Fruit fly (Drosophila melanogaster): Measurements from ENCODE around the gene CG2150.

The CG2150 gene

DNA sequence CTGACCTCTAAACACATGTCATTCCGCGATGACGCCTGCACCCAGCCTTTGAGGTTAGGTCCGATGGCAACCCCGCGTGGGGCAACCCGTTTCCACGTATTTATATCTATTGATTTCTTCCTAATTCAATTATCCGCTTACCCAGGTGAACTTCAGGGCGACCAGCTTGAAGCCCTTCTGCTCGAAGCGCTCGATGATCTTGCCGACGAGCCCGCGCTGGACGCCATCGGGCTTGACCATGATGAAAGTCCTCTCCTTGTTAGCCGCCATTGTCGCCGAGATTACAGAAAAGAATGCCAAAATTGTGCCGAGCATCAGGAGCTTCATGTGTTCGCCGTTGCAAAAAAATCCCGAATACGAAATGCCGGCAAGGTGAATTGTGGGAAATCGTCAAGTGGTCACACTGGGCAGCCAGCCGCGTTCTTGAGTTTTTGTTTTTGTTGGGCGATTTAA is 18.9 kb downstream of the CG2150 start, which contains the start of gene awd (continued):
- TF ChIP-seq B-H1 (GFP tag; IDR thresholded peaks at IDR 0.05), result no peak
- TF ChIP-seq CG1647 (GFP tag; optimal IDR thresholded peaks at IDR 0.05), result no peak
- TF ChIP-seq CG6791 (GFP tag; IDR thresholded peaks at IDR 0.05; ENCODE audit: partially characterized antibody), result no peak
- TF ChIP-seq CG1529 (GFP tag; optimal IDR thresholded peaks at IDR 0.05), result no peak
- no peak for TF ChIP-seq fu2 (GFP tag; optimal IDR thresholded peaks at IDR 0.05)
- no peak for TF ChIP-seq H15 (GFP tag; IDR thresholded peaks at IDR 0.05)
- no peak for TF ChIP-seq CG11085 (GFP tag; IDR thresholded peaks at IDR 0.05)
- TF ChIP-seq dmrt99B (tag; optimal IDR thresholded peaks at IDR 0.05), result no peak
- peak; percentile 43 for TF ChIP-seq BEAF-32 (GFP tag; optimal IDR thresholded peaks at IDR 0.05)
- TF ChIP-seq lab (GFP tag; optimal IDR thresholded peaks at IDR 0.05), result no peak
- TF ChIP-seq h (optimal IDR thresholded peaks at IDR 0.05), result no peak
- 0 out of 3 replicates have a peak, but pooled peaks have one; percentile 11 for TF ChIP-seq CG2199 (GFP tag; IDR thresholded peaks at IDR 0.05)
- TF ChIP-seq Hsf (GFP tag; optimal IDR thresholded peaks at IDR 0.05), result no peak
- TF ChIP-seq dimm (GFP tag; IDR thresholded peaks at IDR 0.05), result no peak
- TF ChIP-seq CG43689 (GFP tag; IDR thresholded peaks at IDR 0.05), result no peak
- no peak for TF ChIP-seq Dip3 (GFP tag; optimal IDR thresholded peaks at IDR 0.05)
- no peak for TF ChIP-seq CG7839 (tag; optimal IDR thresholded peaks at IDR 0.05)
- TF ChIP-seq Hmx (GFP tag; optimal IDR thresholded peaks at IDR 0.05), result no peak
- no peak for TF ChIP-seq Poxn (GFP tag; IDR thresholded peaks at IDR 0.05)
- no peak for TF ChIP-seq kah (GFP tag; optimal IDR thresholded peaks at IDR 0.05)
- TF ChIP-seq CG7357 (GFP tag; IDR thresholded peaks at IDR 0.05), result no peak
- TF ChIP-seq CG3726 (GFP tag; IDR thresholded peaks at IDR 0.05), result no peak
- peak; percentile 73 for TF ChIP-seq MBD-R2 (GFP tag; IDR thresholded peaks at IDR 0.05)
- TF ChIP-seq ase (GFP tag; IDR thresholded peaks at IDR 0.05), result no peak
- TF ChIP-seq lola (GFP tag; optimal IDR thresholded peaks at IDR 0.05), result no peak
- TF ChIP-seq CG3995 (GFP tag; optimal IDR thresholded peaks at IDR 0.05), result peak; percentile 27
- peak in 1 of 3 experiments; percentile 5 for TF ChIP-seq Stat92E (GFP tag; optimal IDR thresholded peaks at IDR 0.05)
- TF ChIP-seq ftz-f1 (GFP tag; optimal IDR thresholded peaks at IDR 0.05), result peak; percentile 64
- TF ChIP-seq Dfd (GFP tag; optimal IDR thresholded peaks at IDR 0.05), result no peak
- TF ChIP-seq Kr (GFP tag; optimal IDR thresholded peaks at IDR 0.05), result no peak
- TF ChIP-seq CG10366 (GFP tag; IDR thresholded peaks at IDR 0.05), result no peak
- TF ChIP-seq esg (GFP tag; conservative IDR thresholded peaks at IDR 0.05), result no peak
- TF ChIP-seq CG6683 (GFP tag; optimal IDR thresholded peaks at IDR 0.05), result no peak
- TF ChIP-seq CG15073 (GFP tag; optimal IDR thresholded peaks at IDR 0.05), result no peak
- no peak for TF ChIP-seq ab (GFP tag; optimal IDR thresholded peaks at IDR 0.05)
- TF ChIP-seq dmrt11E (tag; optimal IDR thresholded peaks at IDR 0.05), result no peak
- TF ChIP-seq slp2 (GFP tag; optimal IDR thresholded peaks at IDR 0.05), result no peak
- no peak for TF ChIP-seq Oli (tag; optimal IDR thresholded peaks at IDR 0.05)
- no peak for TF ChIP-seq Oaz (GFP tag; IDR thresholded peaks at IDR 0.05)
- TF ChIP-seq Meics (GFP tag; optimal IDR thresholded peaks at IDR 0.05), result no peak
- TF ChIP-seq Dll (GFP tag; IDR thresholded peaks at IDR 0.05; ENCODE audit: partially characterized antibody), result peak; percentile 26; the same call in 1 of the 4 replicates
- TF ChIP-seq CG10431 (GFP tag; optimal IDR thresholded peaks at IDR 0.05), result no peak
- no peak for TF ChIP-seq B-H2 (GFP tag; optimal IDR thresholded peaks at IDR 0.05)
- peak; percentile 95 for TF ChIP-seq bigmax (GFP tag; optimal IDR thresholded peaks at IDR 0.05)
- no peak for TF ChIP-seq CrebB (tag; optimal IDR thresholded peaks at IDR 0.05)
- no peak for TF ChIP-seq CG13296 (GFP tag; optimal IDR thresholded peaks at IDR 0.05)
- no peak for TF ChIP-seq CG6813 (GFP tag; optimal IDR thresholded peaks at IDR 0.05)
- peak; percentile 90 for TF ChIP-seq rib (GFP tag; IDR thresholded peaks at IDR 0.05)
- peak; percentile 50 for TF ChIP-seq HmgZ (tag; optimal IDR thresholded peaks at IDR 0.05)
- no peak for TF ChIP-seq CG31224 (GFP tag; IDR thresholded peaks at IDR 0.05)
- TF ChIP-seq CG34376 (GFP tag; optimal IDR thresholded peaks at IDR 0.05), result no peak
- no peak for TF ChIP-seq Sox100B (GFP tag; optimal IDR thresholded peaks at IDR 0.05)

All from whole organism, embryonic.